Fruit fly (Drosophila melanogaster) whole organism, embryonic: ENCODE results near the gene CG9839.

Experiments used
- BtbVII ChIP-seq: fragments of 200-800 bp; sonication (Bioruptor generic); optimal IDR thresholded peaks from 3 replicates; lab custom pipeline; 2017; ENCODE audit warnings: missing biosample characterization, mild to moderate bottlenecking, missing genetic modification characterization
- C15 ChIP-seq: fragments of 200-800 bp; sonication (Bioruptor generic); IDR thresholded peaks from 3 replicates; pipeline ENCODE4 v1.3.6; 2022; ENCODE audit warnings: missing biosample characterization, missing genetic modification characterization
- CG11560 ChIP-seq: fragments of 200-800 bp; sonication (Bioruptor generic); IDR thresholded peaks from 3 replicates; pipeline ENCODE4 v1.3.6; 2022; ENCODE audit warnings: missing biosample characterization, missing genetic modification characterization
- CG12659 ChIP-seq: fragments of 200-800 bp; sonication (Bioruptor generic); optimal IDR thresholded peaks from 3 replicates; lab custom pipeline; 2017; ENCODE audit warnings: mild to moderate bottlenecking, missing biosample characterization, missing genetic modification reagents, missing genetic modification characterization
- CG13894 ChIP-seq: fragments of 200-800 bp; sonication (Bioruptor generic); optimal IDR thresholded peaks from 3 replicates; lab custom pipeline; 2018; ENCODE audit warnings: missing biosample characterization, mild to moderate bottlenecking, missing genetic modification characterization, moderate library complexity
- CG14860 ChIP-seq: fragments of 200-800 bp; sonication (Bioruptor generic); IDR thresholded peaks from 3 replicates; pipeline ENCODE4 v1.3.6; 2022; ENCODE audit warnings: missing biosample characterization, missing genetic modification characterization; ENCODE audit not compliant: partially characterized antibody
- CG15479 ChIP-seq: fragments of 200-800 bp; sonication (Bioruptor generic); optimal IDR thresholded peaks from 3 replicates; lab custom pipeline; 2019; ENCODE audit warnings: missing biosample characterization, mild to moderate bottlenecking, missing genetic modification characterization, moderate library complexity
- CG15514 ChIP-seq: fragments of 200-800 bp; sonication (Bioruptor generic); optimal IDR thresholded peaks from 3 replicates; lab custom pipeline; 2017; ENCODE audit warnings: missing biosample characterization, missing genetic modification characterization, mild to moderate bottlenecking, moderate library complexity, missing genetic modification reagents
- CG15601 ChIP-seq: fragments of 200-800 bp; sonication (Bioruptor generic); optimal IDR thresholded peaks from 3 replicates; lab custom pipeline; 2019; ENCODE audit warnings: missing biosample characterization, mild to moderate bottlenecking, missing genetic modification characterization, moderate library complexity
- CG15696 ChIP-seq: fragments of 200-800 bp; sonication (Bioruptor generic); optimal IDR thresholded peaks from 2 replicates; lab custom pipeline; 2019; ENCODE audit warnings: missing biosample characterization, mild to moderate bottlenecking, missing genetic modification characterization, moderate library complexity
- CG17186 ChIP-seq: fragments of 200-800 bp; sonication (Bioruptor generic); optimal IDR thresholded peaks from 3 replicates; lab custom pipeline; 2017; ENCODE audit warnings: missing biosample characterization, missing genetic modification reagents, missing genetic modification characterization
- CG17612 ChIP-seq: fragments of 200-800 bp; sonication (Bioruptor generic); IDR thresholded peaks from 2 replicates; pipeline ENCODE4 v1.3.6; 2022; ENCODE audit warnings: missing biosample characterization, missing genetic modification characterization
- CG1832 ChIP-seq: fragments of 200-800 bp; sonication (Bioruptor generic); optimal IDR thresholded peaks from 2 replicates; lab custom pipeline; 2017; ENCODE audit warnings: missing biosample characterization, mild to moderate bottlenecking, missing genetic modification characterization, inconsistent platforms
- CG2116 ChIP-seq: fragments of 200-800 bp; sonication (Bioruptor generic); optimal IDR thresholded peaks from 3 replicates; lab custom pipeline; 2018; ENCODE audit warnings: missing biosample characterization, mild to moderate bottlenecking, missing genetic modification characterization
- CG4360 ChIP-seq: fragments of 200-800 bp; sonication (Bioruptor generic); IDR thresholded peaks from 2 replicates; pipeline ENCODE4 v1.3.6; 2022; ENCODE audit warnings: missing biosample characterization, missing genetic modification characterization
- CG6272 ChIP-seq: fragments of 200-800 bp; sonication (Bioruptor generic); IDR thresholded peaks from 2 replicates; pipeline ENCODE4 v1.3.6; 2022; ENCODE audit warnings: missing biosample characterization, missing genetic modification characterization
- CG6765 ChIP-seq: fragments of 200-800 bp; sonication (Bioruptor generic); optimal IDR thresholded peaks from 3 replicates; lab custom pipeline; 2017; ENCODE audit warnings: missing biosample characterization, mild to moderate bottlenecking, missing genetic modification characterization
- CG9797 ChIP-seq: fragments of 200-800 bp; sonication (Bioruptor generic); optimal IDR thresholded peaks from 3 replicates; lab custom pipeline; 2018; ENCODE audit warnings: missing biosample characterization, mild to moderate bottlenecking, missing genetic modification characterization
- CG9932 ChIP-seq: fragments of 200-800 bp; sonication (Bioruptor generic); IDR thresholded peaks from 2 replicates; pipeline ENCODE4 v1.3.6; 2022; ENCODE audit warnings: missing biosample characterization, missing genetic modification characterization
- CoRest ChIP-seq: fragments of 200-800 bp; sonication (Bioruptor generic); optimal IDR thresholded peaks from 3 replicates; lab custom pipeline; 2018; ENCODE audit warnings: missing biosample characterization, mild to moderate bottlenecking, missing genetic modification characterization, moderate library complexity
- CrebB ChIP-seq: fragments of 200-800 bp; sonication (Bioruptor generic); optimal IDR thresholded peaks from 3 replicates; lab custom pipeline; 2018; ENCODE audit warnings: missing biosample characterization, mild to moderate bottlenecking, missing genetic modification characterization
- Dip3 ChIP-seq: fragments of 200-800 bp; sonication (Bioruptor generic); optimal IDR thresholded peaks from 3 replicates; lab custom pipeline; 2016; ENCODE audit warnings: missing biosample characterization, missing genetic modification characterization
- Dll ChIP-seq: fragments of 200-800 bp; sonication (Bioruptor generic); IDR thresholded peaks from 4 replicates; pipeline ENCODE4 v1.3.6; 2022; ENCODE audit warnings: missing biosample characterization, missing genetic modification characterization; ENCODE audit not compliant: partially characterized antibody
- Doc2 ChIP-seq: fragments of 200-800 bp; sonication (Bioruptor generic); IDR thresholded peaks from 2 replicates; pipeline ENCODE4 v1.3.6; 2022; ENCODE audit warnings: missing biosample characterization, missing genetic modification characterization
- HLH3B ChIP-seq: fragments of 200-800 bp; sonication (Bioruptor generic); IDR thresholded peaks from 2 replicates; pipeline ENCODE4 v1.3.6; 2022; ENCODE audit warnings: missing biosample characterization, missing genetic modification characterization
- HLH4C ChIP-seq: fragments of 200-800 bp; sonication (Bioruptor generic); IDR thresholded peaks from 3 replicates; pipeline ENCODE4 v1.3.6; 2022; ENCODE audit warnings: missing biosample characterization, missing genetic modification characterization; ENCODE audit not compliant: partially characterized antibody
- Hey ChIP-seq: fragments of 200-800 bp; sonication (Bioruptor generic); optimal IDR thresholded peaks from 3 replicates; lab custom pipeline; 2018; ENCODE audit warnings: missing biosample characterization, mild to moderate bottlenecking, missing genetic modification characterization
- Jarid2 ChIP-seq: fragments of 200-800 bp; sonication (Bioruptor generic); optimal IDR thresholded peaks from 3 replicates; lab custom pipeline; 2017; ENCODE audit warnings: mild to moderate bottlenecking, missing biosample characterization, missing genetic modification reagents, missing genetic modification characterization
- Kr ChIP-seq: fragments of 200-800 bp; sonication (Bioruptor generic); optimal IDR thresholded peaks from 2 replicates; lab custom pipeline; 2017; ENCODE audit warnings: missing biosample characterization, mild to moderate bottlenecking, missing genetic modification characterization
- Lim3 ChIP-seq: fragments of 200-800 bp; sonication (Bioruptor generic); IDR thresholded peaks from 2 replicates; pipeline ENCODE4 v1.3.6; 2022; ENCODE audit warnings: missing biosample characterization, missing genetic modification characterization
- Med ChIP-seq: fragments of 200-800 bp; sonication (Bioruptor generic); peaks from one replicate; lab custom pipeline; 2016; ENCODE audit warnings: missing biosample characterization, missing genetic modification characterization, mild to moderate bottlenecking, inconsistent platforms, moderate library complexity
- NC2α ChIP-seq: fragments of 200-800 bp; sonication (Bioruptor generic); optimal IDR thresholded peaks from 2 replicates; lab custom pipeline; 2016; ENCODE audit warnings: missing biosample characterization, missing genetic modification characterization
- NK7.1 ChIP-seq: fragments of 200-800 bp; sonication (Bioruptor generic); optimal IDR thresholded peaks from 3 replicates; lab custom pipeline; 2016; ENCODE audit warnings: missing biosample characterization, missing genetic modification characterization
- Opbp ChIP-seq: fragments of 200-800 bp; sonication (Bioruptor generic); IDR thresholded peaks from 3 replicates; pipeline ENCODE4 v1.3.6; 2022; ENCODE audit warnings: missing biosample characterization, missing genetic modification characterization; ENCODE audit not compliant: partially characterized antibody
- Rfx ChIP-seq: fragments of 200-800 bp; sonication (Bioruptor generic); IDR thresholded peaks from 2 replicates; pipeline ENCODE4 v1.3.6; 2022; ENCODE audit warnings: missing biosample characterization, missing genetic modification characterization
- bbx ChIP-seq: fragments of 200-800 bp; sonication (Bioruptor generic); IDR thresholded peaks from 2 replicates; pipeline ENCODE4 v1.3.6; 2022; ENCODE audit warnings: missing biosample characterization, missing genetic modification characterization; ENCODE audit not compliant: partially characterized antibody
- chinmo ChIP-seq: fragments of 200-800 bp; sonication (Bioruptor generic); IDR thresholded peaks from 4 replicates; pipeline ENCODE4 v1.3.6; 2022; ENCODE audit warnings: missing biosample characterization, missing genetic modification characterization; ENCODE audit not compliant: partially characterized antibody
- corto ChIP-seq: fragments of 200-800 bp; sonication (Bioruptor generic); optimal IDR thresholded peaks from 2 replicates; lab custom pipeline; 2016; ENCODE audit warnings: missing biosample characterization, mild to moderate bottlenecking, missing genetic modification characterization, moderate library complexity
- ewg ChIP-seq: fragments of 200-800 bp; sonication (Bioruptor generic); optimal IDR thresholded peaks from 3 replicates; lab custom pipeline; 2017; ENCODE audit warnings: mild to moderate bottlenecking, missing biosample characterization, missing genetic modification reagents, missing genetic modification characterization
- fru ChIP-seq: fragments of >200 bp; optimal IDR thresholded peaks from 2 replicates; lab custom pipeline; 2017
- fu2 ChIP-seq: fragments of 200-800 bp; sonication (Bioruptor generic); optimal IDR thresholded peaks from 2 replicates; lab custom pipeline; 2016; ENCODE audit warnings: missing biosample characterization, missing genetic modification characterization
- gfzf ChIP-seq: fragments of 200-800 bp; sonication (Bioruptor generic); optimal IDR thresholded peaks from 2 replicates; lab custom pipeline; 2016; ENCODE audit warnings: missing biosample characterization, mild to moderate bottlenecking, missing genetic modification characterization, moderate library complexity
- kni ChIP-seq: fragments of 200-800 bp; sonication (Bioruptor generic); optimal IDR thresholded peaks from 3 replicates; lab custom pipeline; 2017; ENCODE audit warnings: mild to moderate bottlenecking, missing biosample characterization, missing genetic modification reagents, missing genetic modification characterization
- luna ChIP-seq: fragments of 200-800 bp; sonication (Bioruptor generic); optimal IDR thresholded peaks from 2 replicates; lab custom pipeline; 2016; ENCODE audit warnings: missing biosample characterization, missing genetic modification characterization
- sens ChIP-seq: fragments of 200-800 bp; sonication (Bioruptor generic); peaks from one replicate; lab custom pipeline; 2016; ENCODE audit warnings: missing biosample characterization, missing genetic modification characterization
- sima ChIP-seq: fragments of 200-800 bp; sonication (Bioruptor generic); optimal IDR thresholded peaks from 2 replicates; lab custom pipeline; 2016; ENCODE audit warnings: missing biosample characterization, missing genetic modification characterization
- yki ChIP-seq: fragments of >200 bp; optimal IDR thresholded peaks from 3 replicates; lab custom pipeline; 2018
- z ChIP-seq: fragments of 200-800 bp; sonication (Bioruptor generic); IDR thresholded peaks from 3 replicates; pipeline ENCODE4 v1.3.6; 2022; ENCODE audit warnings: missing biosample characterization, missing genetic modification characterization

The CG9839 gene

DNA sequence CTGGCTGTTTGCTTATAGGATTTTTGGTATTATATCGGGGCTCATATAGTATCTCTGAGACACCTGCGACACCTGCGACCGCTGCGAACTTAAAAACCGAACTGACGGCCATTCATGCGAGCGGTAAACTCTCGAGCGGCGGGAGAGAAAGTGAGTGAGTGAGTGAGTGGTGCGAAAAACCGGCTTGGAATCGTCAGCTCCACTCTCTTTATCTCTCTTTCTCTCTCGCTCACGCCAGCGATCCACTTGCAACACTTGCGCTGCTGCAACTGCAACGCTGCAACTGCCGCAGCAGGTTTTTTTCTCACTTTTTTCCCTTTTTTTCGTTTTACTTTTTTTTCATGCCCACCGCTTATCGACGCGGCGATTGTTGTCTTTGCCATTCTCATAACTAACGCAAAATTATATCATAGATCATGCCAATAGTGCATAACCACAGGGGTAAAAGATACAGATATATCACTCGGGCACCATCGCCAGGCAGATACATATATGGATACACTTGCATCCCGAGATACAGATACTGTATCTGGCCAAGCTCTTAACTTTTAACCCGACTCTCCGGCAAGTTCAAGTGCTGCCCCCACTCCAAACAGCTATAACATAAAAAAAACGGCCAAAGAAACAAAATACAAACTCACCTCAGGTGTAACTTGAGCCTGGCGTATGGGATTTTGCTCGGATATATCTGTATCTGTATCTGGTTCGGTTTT is 13.0 kb downstream of the CG9839 start (continued):
- TF ChIP-seq CG11560 (tag; lab: Robert Waterston, UW) (no peak), C15 (GFP tag; lab: Robert Waterston, UW) (no peak), chinmo (GFP tag; lab: Robert Waterston, UW) (0 out of 4 replicates have a peak, but pooled peaks have one; percentile 40), corto (GFP tag; lab: Kevin White, UChicago) (peak; percentile 29), NK7.1 (no peak), fu2 (GFP tag; lab: Kevin White, UChicago) (no peak), CG14860 (GFP tag; lab: Robert Waterston, UW) (0 out of 3 replicates have a peak, but pooled peaks have one; percentile 37), CG13894 (tag; lab: Kevin White, UChicago) (peak; percentile 2), sens (peak; percentile 60), bbx (0 out of 2 replicates have a peak, but pooled peaks have one; percentile 10), Doc2 (GFP tag; lab: Robert Waterston, UW) (no peak), CG15479 (GFP tag; lab: Kevin White, UChicago) (peak; percentile 37), CG1832 (GFP tag; lab: Kevin White, UChicago) (peak; percentile 54), Jarid2 (GFP tag; lab: Kevin White, UChicago) (peak; percentile 62), Dll (GFP tag; lab: Robert Waterston, UW) (0 out of 4 replicates have a peak, but pooled peaks have one; percentile 27), CG9932 (GFP tag; lab: Robert Waterston, UW) (no peak), kni (GFP tag; lab: Kevin White, UChicago) (peak; percentile 50), CoRest (no peak), CG15696 (no peak), CrebB (tag; lab: Kevin White, UChicago) (no peak), Med (GFP tag; lab: Kevin White, UChicago) (peak; percentile 62), yki (lab: Kevin White, UChicago) (peak; percentile 36), CG15514 (GFP tag; lab: Kevin White, UChicago) (no peak), Opbp (GFP tag; lab: Robert Waterston, UW) (0 out of 3 replicates have a peak, but pooled peaks have one; percentile 49), ewg (GFP tag; lab: Kevin White, UChicago) (no peak), HLH3B (GFP tag; lab: Robert Waterston, UW) (no peak), z (peak; percentile 89)

DNA sequence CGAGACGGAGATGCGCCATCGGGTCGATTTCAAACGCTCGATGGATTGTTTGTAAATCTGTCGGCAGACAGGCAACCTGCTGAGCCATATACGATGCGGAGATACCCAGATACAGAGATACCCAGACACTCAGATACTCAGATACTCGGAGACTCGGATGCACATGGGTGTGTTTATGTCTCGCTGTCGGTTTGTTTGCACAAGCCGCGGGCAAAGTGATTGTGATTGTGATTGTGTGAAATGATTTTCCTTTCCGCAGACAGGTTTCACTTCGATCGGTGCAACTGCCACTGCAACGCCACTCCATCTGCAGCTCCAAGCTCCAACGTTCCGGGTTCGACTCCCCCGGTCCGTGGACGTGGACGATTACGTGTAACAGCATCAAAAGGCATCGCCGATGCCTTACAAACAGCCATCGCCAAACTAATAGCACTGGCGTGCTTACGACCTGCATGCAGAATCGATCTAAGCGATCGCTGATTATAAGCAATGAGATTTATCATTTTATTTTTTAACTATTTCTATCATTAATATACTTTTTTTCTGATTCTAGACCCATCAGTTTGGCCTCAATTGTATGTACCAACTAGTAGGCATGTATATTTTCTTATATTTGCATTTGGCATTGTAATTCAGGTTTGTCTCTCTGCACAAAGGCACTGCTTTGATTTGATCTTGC is 16.7 kb downstream of the CG9839 start:
- no peak for TF ChIP-seq HLH4C (GFP tag; lab: Robert Waterston, UW)
- TF ChIP-seq Lim3 (GFP tag; lab: Robert Waterston, UW) = no peak
- no peak for TF ChIP-seq luna (GFP tag; lab: Kevin White, UChicago)
- TF ChIP-seq CG17186 (GFP tag; lab: Kevin White, UChicago) = no peak
- no peak for TF ChIP-seq CG12659 (GFP tag; lab: Kevin White, UChicago)
- TF ChIP-seq CG6272 = peak; percentile 31; the same call in 1 of the 2 replicates
- TF ChIP-seq NC2α (GFP tag; lab: Kevin White, UChicago) = no peak
- TF ChIP-seq Kr (GFP tag; lab: Kevin White, UChicago) = no peak
- 0 out of 2 replicates have a peak, but pooled peaks have one; percentile 33 for TF ChIP-seq Rfx (GFP tag; lab: Robert Waterston, UW)
- no peak for TF ChIP-seq gfzf (GFP tag; lab: Kevin White, UChicago)
- no peak for TF ChIP-seq Hey (tag; lab: Kevin White, UChicago)
- TF ChIP-seq sima (GFP tag; lab: Kevin White, UChicago) = no peak
- no peak for TF ChIP-seq CG15601 (tag; lab: Kevin White, UChicago)
- TF ChIP-seq fru (lab: Kevin White, UChicago) = no peak
- TF ChIP-seq Dip3 (GFP tag; lab: Kevin White, UChicago) = no peak
- TF ChIP-seq BtbVII = peak; percentile 11
- TF ChIP-seq CG4360 (GFP tag; lab: Robert Waterston, UW) = peak; percentile 55; the same call in 1 of the 2 replicates
- no peak for TF ChIP-seq CG6765 (GFP tag; lab: Kevin White, UChicago)
- no peak for TF ChIP-seq CG2116 (GFP tag; lab: Kevin White, UChicago)
- TF ChIP-seq CG15514 (GFP tag; lab: Kevin White, UChicago) = no peak
- TF ChIP-seq CG17612 (GFP tag; lab: Robert Waterston, UW) = no peak
- no peak for TF ChIP-seq CG9797 (GFP tag; lab: Kevin White, UChicago)
